Worm (Caenorhabditis elegans): ENCODE measurements around the gene rft-2.

- TF ChIP-seq nhr-237 (tag; optimal IDR thresholded peaks at IDR 0.05) (no peak), unc-39 (tag; optimal IDR thresholded peaks at IDR 0.05) (no peak), sptf-1 (tag; optimal IDR thresholded peaks at IDR 0.05) (peak; percentile 15)
Measured at ce11 chrV:4499156-4499808, 48.9 kb upstream of the rft-2 start.

Data from whole organism, mixed stage, embryonic.